Worm (Caenorhabditis elegans): Measurements from ENCODE around the gene tag-30.

- TF ChIP-seq somi-1 (GFP tag; optimal IDR thresholded peaks at IDR 0.05) (no peak), pbrm-1 (GFP tag; IDR thresholded peaks at IDR 0.05) (no peak)
These were observed 12.8 kb downstream of the tag-30 start, which contains the start of gene F38H4.3 for ce11 chrIV:11842121-11842520.

All from whole organism, young adult.